Fruit fly (Drosophila melanogaster) whole organism, wandering third instar larva: Measurements from ENCODE around the gene Trmt6.

Source experiments
- Abd-B ChIP-seq: fragments of >200 bp; optimal IDR thresholded peaks from 2 replicates; lab custom pipeline; 2017; ENCODE audit warnings: missing biosample characterization, missing genetic modification characterization
- CG32264 ChIP-seq: fragments of 200-800 bp; sonication (Bioruptor generic); optimal IDR thresholded peaks from 2 replicates; lab custom pipeline; 2016; ENCODE audit warnings: missing biosample characterization, missing genetic modification characterization
- CG9705 ChIP-seq: fragments of 200-800 bp; sonication (Bioruptor generic); optimal IDR thresholded peaks from 2 replicates; lab custom pipeline; 2018; ENCODE audit warnings: missing biosample characterization, mild to moderate bottlenecking, missing genetic modification characterization
- CrebA ChIP-seq: fragments of 200-800 bp; sonication (Bioruptor generic); optimal IDR thresholded peaks from 2 replicates; lab custom pipeline; 2016; ENCODE audit warnings: missing biosample characterization, mild to moderate bottlenecking, missing genetic modification characterization, borderline replicate concordance
- Dif ChIP-seq: fragments of 200-275, 200-300 bp; sonication (Bioruptor generic); optimal IDR thresholded peaks from 2 replicates; lab custom pipeline; 2018; ENCODE audit warnings: missing biosample characterization, missing genetic modification characterization; ENCODE audit not compliant: partially characterized antibody
- HLH106 ChIP-seq: fragments of 200-800 bp; optimal IDR thresholded peaks from 3 replicates; lab custom pipeline; 2019; ENCODE audit warnings: missing biosample characterization, mild to moderate bottlenecking, missing genetic modification characterization, moderate library complexity
- Hr78 ChIP-seq: fragments of >200 bp; optimal IDR thresholded peaks from 2 replicates; lab custom pipeline; 2017; ENCODE audit warnings: missing biosample characterization, missing genetic modification characterization
- Jra ChIP-seq: sonication (Bioruptor generic); optimal IDR thresholded peaks from 2 replicates; lab custom pipeline; 2016; ENCODE audit warnings: missing biosample characterization, missing genetic modification characterization
- Mio ChIP-seq: sonication (Bioruptor generic); optimal IDR thresholded peaks from 2 replicates; lab custom pipeline; 2016; ENCODE audit warnings: missing biosample characterization, missing genetic modification characterization
- Myc ChIP-seq: fragments of >200 bp; optimal IDR thresholded peaks from 2 replicates; lab custom pipeline; 2017
- N ChIP-seq: fragments of >200 bp; optimal IDR thresholded peaks from 2 replicates; lab custom pipeline; 2018; ENCODE audit warnings: missing biosample characterization, missing external identifiers, missing genetic modification characterization
- OdsH ChIP-seq: fragments of 200-800 bp; sonication (Bioruptor generic); optimal IDR thresholded peaks from 2 replicates; lab custom pipeline; 2016; ENCODE audit warnings: missing biosample characterization, mild to moderate bottlenecking, missing genetic modification characterization
- Rel ChIP-seq, 2 experiments: fragments of 200-800 bp; sonication (Bioruptor generic) in 1 of 2; optimal IDR thresholded peaks; 2 replicates in 1 of 2; 3 replicates in 1 of 2; lab custom pipeline; 2016 to 2019; ENCODE audit warnings: mild to moderate bottlenecking in 2 of 2, missing biosample characterization in 2 of 2, missing genetic modification characterization in 2 of 2, moderate library complexity in 1 of 2
- Sp1 ChIP-seq: fragments of 200-800 bp; sonication (Bioruptor generic); optimal IDR thresholded peaks from 3 replicates; lab custom pipeline; 2019; ENCODE audit warnings: missing biosample characterization, mild to moderate bottlenecking, missing genetic modification characterization, moderate library complexity
- Vsx2 ChIP-seq: fragments of 200-300, 225-300 bp; sonication (Bioruptor generic); optimal IDR thresholded peaks from 2 replicates; lab custom pipeline; 2018; ENCODE audit warnings: missing biosample characterization, missing genetic modification characterization; ENCODE audit not compliant: partially characterized antibody
- br ChIP-seq: fragments of 200-800 bp; sonication (Bioruptor generic); optimal IDR thresholded peaks from 2 replicates; lab custom pipeline; 2016; ENCODE audit warnings: missing biosample characterization, missing genetic modification characterization
- brk ChIP-seq: fragments of 200-800 bp; sonication (Bioruptor generic); optimal IDR thresholded peaks from 2 replicates; lab custom pipeline; 2016; ENCODE audit warnings: missing biosample characterization, mild to moderate bottlenecking, missing genetic modification characterization
- dl ChIP-seq, 2 experiments: fragments of 175-275, 200-275 bp in 1 of 2; fragments of 200-275 bp in 1 of 2; sonication (Bioruptor generic); optimal IDR thresholded peaks; lab custom pipeline; 2018; ENCODE audit warnings: mild to moderate bottlenecking in 2 of 2, missing biosample characterization in 2 of 2, missing genetic modification characterization in 2 of 2, moderate library complexity in 2 of 2; ENCODE audit not compliant: partially characterized antibody in 2 of 2, insufficient read depth in 1 of 2
- dsf ChIP-seq: sonication (Bioruptor generic); optimal IDR thresholded peaks from 2 replicates; lab custom pipeline; 2016; ENCODE audit warnings: missing biosample characterization, missing genetic modification characterization, borderline replicate concordance
- ey ChIP-seq: fragments of 200-800 bp; sonication (Bioruptor generic); optimal IDR thresholded peaks from 2 replicates; lab custom pipeline; 2016; ENCODE audit warnings: missing biosample characterization, missing genetic modification characterization
- foxo ChIP-seq, 2 experiments: fragments of 200-800 bp; sonication (Bioruptor generic); optimal IDR thresholded peaks; 2 replicates in 1 of 2; 3 replicates in 1 of 2; lab custom pipeline; 2016 to 2017; ENCODE audit warnings: missing biosample characterization in 2 of 2, missing genetic modification characterization in 2 of 2
- fru ChIP-seq: fragments of 200-800 bp; sonication (Bioruptor generic); optimal IDR thresholded peaks from 3 replicates; lab custom pipeline; 2016; ENCODE audit warnings: missing biosample characterization, mild to moderate bottlenecking, missing genetic modification characterization
- h ChIP-seq: fragments of 200-800 bp; sonication (Bioruptor generic); optimal IDR thresholded peaks from 3 replicates; lab custom pipeline; 2016; ENCODE audit warnings: missing biosample characterization, mild to moderate bottlenecking, missing genetic modification characterization
- jim ChIP-seq: fragments of 175-275, 200-325 bp; sonication (Bioruptor generic); optimal IDR thresholded peaks from 2 replicates; lab custom pipeline; 2016; ENCODE audit warnings: missing biosample characterization, mild to moderate bottlenecking, missing genetic modification characterization
- lola ChIP-seq: fragments of >200 bp; optimal IDR thresholded peaks from 2 replicates; lab custom pipeline; 2017; ENCODE audit warnings: missing biosample characterization, missing genetic modification characterization
- pan ChIP-seq: fragments of >200 bp; optimal IDR thresholded peaks from 2 replicates; lab custom pipeline; 2017
- psq ChIP-seq: fragments of 200-800 bp; sonication (Bioruptor generic); optimal IDR thresholded peaks from 3 replicates; lab custom pipeline; 2017; ENCODE audit warnings: missing biosample characterization, mild to moderate bottlenecking, missing genetic modification characterization, moderate library complexity
- rgr ChIP-seq: fragments of 200-800 bp; sonication (Bioruptor generic); optimal IDR thresholded peaks from 3 replicates; lab custom pipeline; 2016; ENCODE audit warnings: missing biosample characterization, mild to moderate bottlenecking, missing genetic modification characterization
- sv ChIP-seq: fragments of 200-800 bp; sonication (Bioruptor generic); optimal IDR thresholded peaks from 3 replicates; lab custom pipeline; 2016; ENCODE audit warnings: missing biosample characterization, missing genetic modification characterization
- tai ChIP-seq: sonication (Bioruptor generic); optimal IDR thresholded peaks from 2 replicates; lab custom pipeline; 2016; ENCODE audit warnings: missing biosample characterization, missing genetic modification characterization
- usp ChIP-seq: fragments of >200 bp; optimal IDR thresholded peaks from 2 replicates; lab custom pipeline; 2017; ENCODE audit warnings: missing biosample characterization, missing genetic modification characterization
- woc ChIP-seq: sonication (Bioruptor generic); optimal IDR thresholded peaks from 2 replicates; lab custom pipeline; 2016; ENCODE audit warnings: missing biosample characterization, mild to moderate bottlenecking, missing genetic modification characterization

The Trmt6 gene

DNA sequence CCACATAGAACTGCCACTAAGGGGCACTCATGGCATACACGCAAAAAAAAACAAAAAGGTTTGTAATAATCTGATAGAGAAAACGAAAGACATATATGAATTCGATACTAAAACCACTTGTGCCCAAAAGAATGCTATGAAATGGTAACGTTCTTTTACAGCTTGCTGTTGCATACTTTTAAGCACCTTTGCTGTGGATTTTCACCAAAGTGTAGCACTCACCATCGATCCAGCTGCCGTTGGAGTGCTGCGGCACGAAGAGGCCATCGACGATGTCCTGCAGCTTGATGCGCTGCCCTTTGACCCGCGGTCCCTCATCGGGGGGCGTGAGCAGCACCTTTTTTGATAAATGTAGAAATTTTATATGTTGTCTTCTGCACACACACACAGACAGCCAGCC is 17.0 kb upstream of the Trmt6 start:
- TF ChIP-seq Vsx2 = no peak
- TF ChIP-seq, all 38 proteins: peak for 0

DNA sequence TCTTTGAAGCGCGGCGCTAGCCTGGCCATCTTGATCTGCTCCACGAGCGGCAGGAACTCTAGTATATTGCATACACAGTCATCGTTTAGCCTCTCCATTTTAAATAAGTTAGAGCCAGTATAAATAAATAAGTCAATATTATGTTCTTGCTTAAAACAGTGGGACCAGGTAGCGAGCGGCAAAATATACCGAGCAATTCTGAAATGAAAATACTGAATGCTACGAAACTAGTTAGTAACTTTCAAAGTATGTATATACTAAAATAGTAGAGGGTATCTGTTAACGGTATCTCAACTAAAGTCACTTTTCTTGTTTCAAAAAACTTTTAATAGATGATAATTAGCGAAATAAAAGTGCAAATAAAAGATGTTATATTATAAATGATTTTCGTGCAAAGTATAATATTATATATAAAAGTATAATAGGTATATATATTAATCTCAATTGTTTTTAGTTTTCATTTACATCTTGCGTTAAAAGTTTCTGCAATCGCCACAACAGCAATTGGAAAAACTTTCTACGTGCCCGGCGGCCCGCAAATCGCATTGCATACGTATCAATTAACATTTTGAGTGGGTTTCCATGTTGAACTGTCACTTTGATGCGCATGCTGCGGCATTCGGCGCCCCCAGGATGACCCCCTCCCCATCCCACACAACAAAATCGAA is 4.1 kb upstream of the Trmt6 start, which contains the start of gene CG13766:
Gene CG13766 (minus strand): TSS at position 162 of the 668 bp plus-strand sequence.
- no peak for TF ChIP-seq jim (GFP tag; lab: Kevin White, UChicago)
- TF ChIP-seq br = no peak
- no peak for TF ChIP-seq sv
- TF ChIP-seq OdsH (GFP tag; lab: Kevin White, UChicago) = no peak
- no peak for TF ChIP-seq woc (GFP tag; lab: Kevin White, UChicago)
- TF ChIP-seq, all 38 proteins: peak for 0

DNA sequence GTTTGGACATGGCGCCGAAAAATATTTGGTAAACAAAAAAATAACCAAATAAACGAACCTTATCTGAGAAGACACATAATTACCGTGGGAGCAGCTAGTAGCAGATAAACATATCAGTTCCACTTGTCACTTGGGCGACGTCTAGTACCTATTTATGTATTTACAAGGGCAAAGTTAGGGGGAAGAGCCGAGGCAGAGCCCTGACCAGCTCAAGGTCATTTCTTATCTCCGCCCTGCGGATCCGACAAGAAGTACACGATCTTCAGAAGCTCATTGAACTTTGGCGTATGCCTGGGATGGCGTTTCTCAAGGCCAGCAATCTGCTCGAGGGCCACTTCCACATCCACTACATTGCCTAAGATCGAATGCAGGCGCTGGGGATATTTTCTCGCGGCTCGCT is 2.9 kb upstream of the Trmt6 start:
- TF ChIP-seq h (no peak), ey (GFP tag; lab: Kevin White, UChicago) (no peak), HLH106 (no peak), foxo (GFP tag; optimal IDR thresholded peaks at IDR 0.05; lab: Kevin White, UChicago) (no peak), tai (GFP tag; lab: Kevin White, UChicago) (no peak), Mio (GFP tag; lab: Kevin White, UChicago) (no peak), N (no peak), rgr (GFP tag; lab: Kevin White, UChicago) (no peak), br (no peak), Rel (GFP tag; optimal IDR thresholded peaks at IDR 0.05; lab: Kevin White, UChicago) (no peak), Rel (tag; optimal IDR thresholded peaks at IDR 0.05; lab: Kevin White, UChicago) (no peak), Abd-B (GFP tag; lab: Kevin White, UChicago) (no peak), lola (no peak), CG32264 (GFP tag; lab: Kevin White, UChicago) (no peak), CG9705 (GFP tag; lab: Kevin White, UChicago) (no peak), jim (GFP tag; lab: Kevin White, UChicago) (no peak)

DNA sequence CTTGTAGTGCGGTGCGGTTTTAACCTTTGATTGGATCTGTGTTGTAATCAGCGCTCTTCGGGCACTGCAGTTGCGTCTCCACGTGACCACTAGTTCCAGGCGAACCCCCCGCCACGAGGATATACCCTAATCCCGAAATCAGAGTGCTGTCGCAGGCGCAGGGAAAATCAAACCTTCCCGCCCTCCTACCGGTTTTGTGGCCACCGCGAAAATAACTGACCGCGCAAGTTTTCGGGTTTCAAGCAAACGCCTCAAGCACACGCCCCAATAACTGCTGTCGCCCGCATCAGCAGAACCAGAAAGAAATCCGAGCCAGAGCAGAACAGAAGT is 234 bp upstream of the Trmt6 start:
- TF ChIP-seq Rel (GFP tag; optimal IDR thresholded peaks at IDR 0.05; lab: Kevin White, UChicago) (no peak), Rel (tag; optimal IDR thresholded peaks at IDR 0.05; lab: Kevin White, UChicago) (no peak), lola (no peak), jim (GFP tag; lab: Kevin White, UChicago) (no peak), h (no peak), usp (GFP tag; lab: Kevin White, UChicago) (no peak), CrebA (GFP tag; lab: Kevin White, UChicago) (no peak), fru (GFP tag; lab: Kevin White, UChicago) (no peak), brk (no peak), Mio (GFP tag; lab: Kevin White, UChicago) (no peak)

DNA sequence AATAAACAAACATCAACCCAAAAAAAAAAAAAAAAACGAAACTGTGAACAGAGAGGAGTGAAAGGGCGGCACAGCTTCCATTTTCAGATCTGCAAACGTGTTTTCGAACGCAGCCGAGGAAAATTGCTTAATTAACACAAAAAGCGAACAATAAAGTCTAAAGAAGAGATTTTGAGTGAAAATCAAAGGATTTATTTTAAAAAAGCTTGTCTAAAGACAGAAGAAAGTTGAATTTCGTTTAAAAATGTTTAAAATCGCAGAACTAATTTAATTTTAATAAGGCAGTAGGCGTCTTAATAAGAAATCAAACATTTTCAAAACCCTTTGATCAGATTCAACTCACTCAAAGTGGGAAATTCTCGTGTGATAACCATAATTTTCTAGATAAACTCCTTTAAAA is 3.0 kb downstream of the Trmt6 start, which contains the start of gene COX5BL:
Gene COX5BL (plus strand): TSS at position 301 of the 400 bp plus-strand sequence.
- TF ChIP-seq Dif (GFP tag; lab: Kevin White, UChicago) (no peak), Myc (lab: Kevin White, UChicago) (no peak), psq (GFP tag; lab: Kevin White, UChicago) (no peak), br (no peak), Abd-B (GFP tag; lab: Kevin White, UChicago) (no peak), CG9705 (GFP tag; lab: Kevin White, UChicago) (no peak), woc (GFP tag; lab: Kevin White, UChicago) (no peak), CrebA (GFP tag; lab: Kevin White, UChicago) (no peak), Jra (GFP tag; lab: Kevin White, UChicago) (no peak), CG32264 (GFP tag; lab: Kevin White, UChicago) (no peak), fru (GFP tag; lab: Kevin White, UChicago) (no peak), pan (lab: Kevin White, UChicago) (no peak), foxo (GFP tag; optimal IDR thresholded peaks at IDR 0.05; lab: Kevin White, UChicago) (no peak), dl (GFP tag; optimal IDR thresholded peaks at IDR 0.05; lab: Kevin White, UChicago; ENCODE audit: insufficient read depth in 1 of 2, partially characterized antibody in 2 of 2) (no peak), dsf (GFP tag; lab: Kevin White, UChicago) (no peak), Sp1 (GFP tag; lab: Kevin White, UChicago) (no peak), brk (no peak), Hr78 (GFP tag; lab: Kevin White, UChicago) (no peak), jim (GFP tag; lab: Kevin White, UChicago) (no peak)
